Worm (Caenorhabditis elegans): ENCODE measurements around the gene sdz-15.

DNA sequence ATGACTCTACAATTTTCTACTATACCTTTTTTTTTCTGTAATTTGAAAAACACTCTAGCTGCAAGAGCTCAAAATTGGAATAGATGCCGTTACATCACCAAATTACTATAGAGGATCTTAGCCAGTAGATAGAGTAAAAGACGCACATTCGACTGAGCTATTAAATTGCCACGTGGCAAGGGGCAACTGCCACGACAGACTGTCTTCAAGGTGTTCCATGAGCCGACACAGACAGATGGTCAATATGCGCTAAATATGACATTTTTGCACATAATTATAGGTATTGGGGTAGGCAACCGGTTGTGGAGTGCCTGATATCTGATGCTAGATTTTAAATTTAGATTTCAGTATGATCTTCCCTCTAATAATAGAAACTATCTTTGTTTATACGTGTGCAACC is 18.8 kb upstream of the sdz-15 start:
- TF ChIP-seq ahr-1 (tag; optimal IDR thresholded peaks at IDR 0.05) (no peak), nhr-11 (tag; optimal IDR thresholded peaks at IDR 0.05) (no peak), tbx-2 (tag; optimal IDR thresholded peaks at IDR 0.05) (no peak), pqm-1 (tag; optimal IDR thresholded peaks at IDR 0.05) (no peak), hlh-6 (tag; optimal IDR thresholded peaks at IDR 0.05) (no peak), ref-2 (tag; optimal IDR thresholded peaks at IDR 0.05) (no peak), npax-4 (tag; optimal IDR thresholded peaks at IDR 0.05) (no peak), sox-2 (GFP tag; IDR thresholded peaks at IDR 0.05) (no peak), ceh-48 (tag; optimal IDR thresholded peaks at IDR 0.05) (no peak), fkh-10 (GFP tag; optimal IDR thresholded peaks at IDR 0.05) (no peak), ets-4 (tag; optimal IDR thresholded peaks at IDR 0.05) (no peak)

All from whole organism, late embryonic.